Worm (Caenorhabditis elegans) whole organism, mixed stage, embryonic: ENCODE data around the gene F10G7.12.
A peak's percentile ranks its signal among the peaks of the same experiment; 100 is the strongest.

Experiments
- M03D4.4 ChIP-seq: sonication (generic microtip); optimal IDR thresholded peaks from 2 replicates; lab custom pipeline; 2017; ENCODE audit warnings: mild to moderate bottlenecking, missing genetic modification characterization, missing compliant biosample characterization
- bed-3 ChIP-seq: fragments of 200-800 bp; sonication (Bioruptor generic); optimal IDR thresholded peaks from 3 replicates; lab custom pipeline; 2018; ENCODE audit warnings: mild to moderate bottlenecking, missing genetic modification characterization, moderate library complexity, missing compliant biosample characterization
- blmp-1 ChIP-seq: fragments of 150-350 bp; optimal IDR thresholded peaks from 2 replicates; lab custom pipeline; 2014; ENCODE audit warnings: missing biosample characterization, missing genetic modification characterization
- ceh-39 ChIP-seq: fragments of 150-350 bp; optimal IDR thresholded peaks from 2 replicates; lab custom pipeline; 2014; ENCODE audit warnings: missing biosample characterization, missing genetic modification characterization
- ceh-43 ChIP-seq: fragments of 200-800 bp; sonication (Bioruptor generic); optimal IDR thresholded peaks from 2 replicates; lab custom pipeline; 2018; ENCODE audit warnings: mild to moderate bottlenecking, missing genetic modification characterization, moderate library complexity, missing compliant biosample characterization
- ceh-83 ChIP-seq: fragments of 200-800 bp; sonication (Bioruptor generic); optimal IDR thresholded peaks from 2 replicates; lab custom pipeline; 2018; ENCODE audit warnings: mild to moderate bottlenecking, missing genetic modification characterization, missing compliant biosample characterization
- ces-1 ChIP-seq: fragments of 150-350 bp; optimal IDR thresholded peaks from 2 replicates; lab custom pipeline; 2014; ENCODE audit warnings: missing biosample characterization, missing genetic modification reagents, missing genetic modification characterization
- cnd-1 ChIP-seq: fragments of 200-800 bp; sonication (Bioruptor generic); optimal IDR thresholded peaks from 2 replicates; lab custom pipeline; 2018; ENCODE audit warnings: mild to moderate bottlenecking, missing genetic modification characterization, missing compliant biosample characterization
- drap-1 ChIP-seq: fragments of 200-800 bp; sonication (Bioruptor generic); optimal IDR thresholded peaks from 3 replicates; lab custom pipeline; 2018; ENCODE audit warnings: mild to moderate bottlenecking, missing genetic modification characterization, missing compliant biosample characterization
- elt-1 ChIP-seq: sonication (generic microtip); optimal IDR thresholded peaks from 2 replicates; lab custom pipeline; 2017; ENCODE audit warnings: missing genetic modification characterization, mild to moderate bottlenecking, missing compliant biosample characterization, antibody characterized with exemption, moderate library complexity, borderline replicate concordance; ENCODE audit not compliant: insufficient read depth
- elt-3 ChIP-seq: fragments of 150-350 bp; optimal IDR thresholded peaks from 2 replicates; lab custom pipeline; 2014; ENCODE audit warnings: missing biosample characterization, missing genetic modification characterization
- flh-1 ChIP-seq: fragments of 200-800 bp; sonication (Bioruptor generic); optimal IDR thresholded peaks from 2 replicates; lab custom pipeline; 2018; ENCODE audit warnings: mild to moderate bottlenecking, missing genetic modification characterization, moderate library complexity, missing compliant biosample characterization
- ham-2 ChIP-seq: fragments of 200-800 bp; sonication (Bioruptor generic); optimal IDR thresholded peaks from 2 replicates; lab custom pipeline; 2018; ENCODE audit warnings: mild to moderate bottlenecking, missing genetic modification characterization, missing compliant biosample characterization
- hlh-1 ChIP-seq: fragments of 150-350 bp; optimal IDR thresholded peaks from 2 replicates; lab custom pipeline; 2014; ENCODE audit warnings: missing biosample characterization, missing genetic modification reagents, missing genetic modification characterization
- lin-13 ChIP-seq: fragments of 150-350 bp; optimal IDR thresholded peaks from 2 replicates; lab custom pipeline; 2014; ENCODE audit warnings: missing biosample characterization, missing genetic modification characterization
- lin-32 ChIP-seq: fragments of 200-800 bp; sonication (Bioruptor generic); optimal IDR thresholded peaks from 2 replicates; lab custom pipeline; 2018; ENCODE audit warnings: mild to moderate bottlenecking, missing genetic modification characterization, missing compliant biosample characterization
- lsy-2 ChIP-seq: fragments of 150-350 bp; optimal IDR thresholded peaks from 2 replicates; lab custom pipeline; 2014; ENCODE audit warnings: missing biosample characterization, missing genetic modification characterization
- mab-5 ChIP-seq: fragments of 150-350 bp; optimal IDR thresholded peaks from 2 replicates; lab custom pipeline; 2014; ENCODE audit warnings: missing biosample characterization, missing genetic modification characterization
- mep-1 ChIP-seq: fragments of 150-350 bp; optimal IDR thresholded peaks from 2 replicates; lab custom pipeline; 2017; ENCODE audit warnings: missing biosample characterization, missing genetic modification reagents, missing genetic modification characterization, inconsistent platforms
- mls-2 ChIP-seq: sonication (generic microtip); optimal IDR thresholded peaks from 2 replicates; lab custom pipeline; 2016; ENCODE audit warnings: mild to moderate bottlenecking, missing genetic modification characterization, moderate library complexity, missing compliant biosample characterization
- nhr-12 ChIP-seq: fragments of 150-350 bp; optimal IDR thresholded peaks from 2 replicates; lab custom pipeline; 2014; ENCODE audit warnings: missing biosample characterization, missing genetic modification characterization
- nhr-2 ChIP-seq: fragments of 150-350 bp; optimal IDR thresholded peaks from 2 replicates; lab custom pipeline; 2014; ENCODE audit warnings: missing biosample characterization, missing genetic modification characterization
- nhr-237 ChIP-seq: fragments of 150-350 bp; optimal IDR thresholded peaks from 2 replicates; lab custom pipeline; 2014; ENCODE audit warnings: missing biosample characterization, missing genetic modification characterization
- nhr-28 ChIP-seq: fragments of 150-350 bp; optimal IDR thresholded peaks from 2 replicates; lab custom pipeline; 2014; ENCODE audit warnings: missing biosample characterization, missing genetic modification characterization
- nhr-76 ChIP-seq: sonication (generic microtip); optimal IDR thresholded peaks from 2 replicates; lab custom pipeline; 2017; ENCODE audit warnings: missing biosample characterization, missing genetic modification characterization
- pha-4 ChIP-seq: fragments of 150-350 bp; optimal IDR thresholded peaks from 2 replicates; lab custom pipeline; 2018; ENCODE audit warnings: missing biosample characterization, missing genetic modification reagents, missing genetic modification characterization
- sem-2 ChIP-seq: fragments of 200-800 bp; sonication (Bioruptor generic); optimal IDR thresholded peaks from 2 replicates; lab custom pipeline; 2018; ENCODE audit warnings: mild to moderate bottlenecking, missing genetic modification characterization, missing compliant biosample characterization
- snpc-4 ChIP-seq: fragments of 150-350 bp; optimal IDR thresholded peaks from 2 replicates; lab custom pipeline; 2014; ENCODE audit warnings: missing biosample characterization, missing genetic modification characterization
- sptf-1 ChIP-seq: sonication (generic microtip); optimal IDR thresholded peaks from 2 replicates; lab custom pipeline; 2017; ENCODE audit warnings: mild to moderate bottlenecking, missing genetic modification characterization, moderate library complexity, missing compliant biosample characterization
- tbx-8 ChIP-seq: fragments of 200-800 bp; sonication (Bioruptor generic); optimal IDR thresholded peaks from 2 replicates; lab custom pipeline; 2018; ENCODE audit warnings: mild to moderate bottlenecking, missing genetic modification characterization, moderate library complexity, missing compliant biosample characterization
- unc-120 ChIP-seq: sonication (generic microtip); optimal IDR thresholded peaks from 2 replicates; lab custom pipeline; 2017; ENCODE audit warnings: missing genetic modification characterization, missing compliant biosample characterization; ENCODE audit not compliant: poor library complexity, severe bottlenecking
- unc-39 ChIP-seq: fragments of 150-350 bp; optimal IDR thresholded peaks from 2 replicates; lab custom pipeline; 2014; ENCODE audit warnings: missing biosample characterization, missing genetic modification characterization
- unc-62 ChIP-seq: fragments of 150-350 bp; optimal IDR thresholded peaks from 2 replicates; lab custom pipeline; 2014; ENCODE audit warnings: missing biosample characterization, missing genetic modification reagents, missing genetic modification characterization
- zip-8 ChIP-seq: fragments of 150-350 bp; optimal IDR thresholded peaks from 2 replicates; lab custom pipeline; 2014; ENCODE audit warnings: missing biosample characterization, missing genetic modification characterization
- ztf-11 ChIP-seq: fragments of 150-350 bp; optimal IDR thresholded peaks from 2 replicates; lab custom pipeline; 2014; ENCODE audit warnings: missing biosample characterization, missing genetic modification characterization

F10G7.12 gene

DNA sequence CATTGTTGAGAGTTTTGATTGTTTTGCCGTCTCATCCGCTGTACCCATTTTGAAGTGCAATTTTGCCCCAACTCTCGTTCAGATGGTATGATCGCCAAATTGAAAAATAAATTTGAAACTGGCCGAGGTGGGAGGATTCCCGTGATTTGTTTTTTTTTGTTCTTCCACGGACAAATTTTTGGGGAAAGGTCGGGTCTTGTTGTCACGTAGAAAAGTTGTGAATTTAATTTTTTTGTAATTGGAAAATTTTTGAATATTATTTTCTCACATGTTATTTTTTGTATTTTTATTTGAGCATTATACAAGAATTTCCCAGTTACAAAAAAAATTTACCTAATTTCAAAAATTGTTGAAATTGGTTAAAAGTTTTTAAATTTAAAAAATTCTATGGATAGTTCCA is 17.9 kb upstream of the F10G7.12 start, which contains the start of gene T05A7.6:
T05A7.6 (minus strand) TSS at position 101 of the 400 bp plus-strand sequence.
- no peak for TF ChIP-seq elt-1 (tag; lab: Kevin White, UChicago)

- TF ChIP-seq lin-32 (GFP tag; lab: Kevin White, UChicago): peak; percentile 59
- no peak for TF ChIP-seq elt-1 (tag; lab: Kevin White, UChicago)
- TF ChIP-seq unc-62 (GFP tag; lab: Kevin White, UChicago): peak; percentile 43
- peak; percentile 60 for TF ChIP-seq mls-2 (tag; lab: Kevin White, UChicago)
- peak; percentile 30 for TF ChIP-seq lin-13 (tag; lab: Kevin White, UChicago)
- no peak for TF ChIP-seq nhr-76 (tag; lab: Kevin White, UChicago)
- TF ChIP-seq zip-8 (tag; lab: Kevin White, UChicago): no peak
- TF ChIP-seq mab-5 (tag; lab: Kevin White, UChicago): no peak
- TF ChIP-seq sptf-1: peak; percentile 65
- peak; percentile 43 for TF ChIP-seq unc-120 (tag; lab: Kevin White, UChicago)
- TF ChIP-seq ces-1 (GFP tag; lab: Kevin White, UChicago): peak; percentile 83
- peak; percentile 19 for TF ChIP-seq hlh-1 (tag; lab: Kevin White, UChicago)
- no peak for TF ChIP-seq nhr-12
- TF ChIP-seq snpc-4 (tag; lab: Kevin White, UChicago): no peak
- TF ChIP-seq ceh-39: peak; percentile 67
- TF ChIP-seq elt-3 (tag; lab: Kevin White, UChicago): no peak
- peak; percentile 12 for TF ChIP-seq pha-4 (tag; lab: Kevin White, UChicago)
- TF ChIP-seq nhr-237 (tag; lab: Kevin White, UChicago): no peak
- TF ChIP-seq nhr-28 (tag; lab: Kevin White, UChicago): no peak
- no peak for TF ChIP-seq ceh-83 (GFP tag; lab: Kevin White, UChicago)
- TF ChIP-seq mep-1 (tag; lab: Kevin White, UChicago): peak; percentile 90
- no peak for TF ChIP-seq ham-2
- TF ChIP-seq cnd-1: peak; percentile 91
- no peak for TF ChIP-seq bed-3
- TF ChIP-seq nhr-2: peak; percentile 63
- no peak for TF ChIP-seq tbx-8 (GFP tag; lab: Kevin White, UChicago)
- no peak for TF ChIP-seq sem-2 (GFP tag; lab: Kevin White, UChicago)
- TF ChIP-seq ztf-11 (tag; lab: Kevin White, UChicago): peak; percentile 76
- TF ChIP-seq ceh-43 (GFP tag; lab: Kevin White, UChicago): peak; percentile 22
- peak; percentile 3 for TF ChIP-seq lsy-2 (tag; lab: Kevin White, UChicago)
- TF ChIP-seq drap-1 (GFP tag; lab: Kevin White, UChicago): no peak
- no peak for TF ChIP-seq blmp-1 (tag; lab: Kevin White, UChicago)
- no peak for TF ChIP-seq M03D4.4 (tag; lab: Kevin White, UChicago)
- no peak for TF ChIP-seq flh-1 (GFP tag; lab: Kevin White, UChicago)
- no peak for TF ChIP-seq unc-39 (tag; lab: Kevin White, UChicago)
- TF ChIP-seq, all 35 proteins: peak for 16
These were observed 16.9 kb upstream of the F10G7.12 start, which contains the start of the genes clec-140 and hmg-11 for ce11 chrII:4672584-4673110. Gene clec-140 (plus strand): TSS chrII:4673060. Gene hmg-11 (plus strand): TSS chrII:4673085.

- TF ChIP-seq tbx-8 (GFP tag; lab: Kevin White, UChicago) (no peak), nhr-237 (tag; lab: Kevin White, UChicago) (no peak), nhr-12 (no peak), elt-1 (tag; lab: Kevin White, UChicago) (no peak), mab-5 (tag; lab: Kevin White, UChicago) (no peak), ztf-11 (tag; lab: Kevin White, UChicago) (no peak), unc-39 (tag; lab: Kevin White, UChicago) (no peak), pha-4 (tag; lab: Kevin White, UChicago) (no peak), unc-120 (tag; lab: Kevin White, UChicago) (no peak), drap-1 (GFP tag; lab: Kevin White, UChicago) (no peak), nhr-2 (no peak), ham-2 (no peak)
These were observed 16.3 kb upstream of the F10G7.12 start for ce11 chrII:4673242-4673641.
